Worm (Caenorhabditis elegans): Measurements from ENCODE around the gene ocr-2.

DNA sequence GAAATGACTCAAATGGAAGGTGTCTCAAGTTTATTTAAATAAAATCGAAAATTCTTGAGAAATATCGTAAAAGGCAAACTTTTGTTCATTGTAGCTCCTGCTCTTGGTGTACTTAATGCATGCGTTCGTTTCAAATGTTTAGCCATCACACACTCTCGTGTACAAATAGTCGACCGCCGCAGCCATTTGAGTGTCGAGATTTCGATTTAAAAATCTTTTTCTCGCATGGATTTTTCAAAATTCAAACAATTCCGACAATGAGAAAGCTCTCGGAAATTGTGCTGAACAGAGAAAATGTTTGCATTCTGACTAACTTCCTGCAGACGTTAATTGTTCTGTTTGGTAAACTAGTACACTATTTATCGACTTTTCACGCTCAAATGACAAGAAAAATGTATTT, 20.6 kb downstream of the ocr-2 start:
- TF ChIP-seq snpc-4 (GFP tag; optimal IDR thresholded peaks at IDR 0.05), result no peak
- no peak for TF ChIP-seq snpc-4 (tag; optimal IDR thresholded peaks at IDR 0.05)
- TF ChIP-seq pha-4 (tag; optimal IDR thresholded peaks at IDR 0.05), result no peak
- TF ChIP-seq unc-130 (GFP tag; optimal IDR thresholded peaks at IDR 0.05), result no peak
- no peak for TF ChIP-seq dpl-1 (GFP tag; optimal IDR thresholded peaks at IDR 0.05)
- TF ChIP-seq Y95B8A.8 (GFP tag; IDR thresholded peaks at IDR 0.05), result no peak
- TF ChIP-seq ztf-28 (GFP tag; IDR thresholded peaks at IDR 0.05), result no peak
- TF ChIP-seq lag-1 (GFP tag; IDR thresholded peaks at IDR 0.05), result no peak
- no peak for TF ChIP-seq ama-1 (optimal IDR thresholded peaks at IDR 0.05)
- no peak for TF ChIP-seq ama-1 (GFP tag; optimal IDR thresholded peaks at IDR 0.05)
- TF ChIP-seq unc-62 (GFP tag; optimal IDR thresholded peaks at IDR 0.05), result no peak
- TF ChIP-seq ccch-3 (GFP tag; optimal IDR thresholded peaks at IDR 0.05), result no peak
- no peak for TF ChIP-seq Y53F4B.3 (GFP tag; IDR thresholded peaks at IDR 0.05)

Measured in whole organism, young adult.